Fruit fly (Drosophila melanogaster) whole organism, embryonic: ENCODE measurements around the gene CG3632.
A peak's percentile ranks its signal among the peaks of the same experiment; 100 is the strongest.

ENCODE experiments used
- BtbVII ChIP-seq: fragments of 200-800 bp; sonication (Bioruptor generic); optimal IDR thresholded peaks from 3 replicates; lab custom pipeline; 2017; ENCODE audit warnings: missing biosample characterization, mild to moderate bottlenecking, missing genetic modification characterization
- C15 ChIP-seq: fragments of 200-800 bp; sonication (Bioruptor generic); IDR thresholded peaks from 3 replicates; pipeline ENCODE4 v1.3.6; 2022; ENCODE audit warnings: missing biosample characterization, missing genetic modification characterization
- CG10209 ChIP-seq: fragments of 200-800 bp; sonication (Bioruptor generic); optimal IDR thresholded peaks from 3 replicates; lab custom pipeline; 2017; ENCODE audit warnings: missing biosample characterization, mild to moderate bottlenecking, missing genetic modification characterization, missing genetic modification reagents
- CG1024 ChIP-seq: fragments of 200-800 bp; sonication (Bioruptor generic); IDR thresholded peaks from 2 replicates; pipeline ENCODE4 v1.3.6; 2022; ENCODE audit warnings: missing biosample characterization, missing genetic modification characterization
- CG10321 ChIP-seq: fragments of 200-800 bp; sonication (Bioruptor generic); IDR thresholded peaks from 2 replicates; pipeline ENCODE4 v1.3.6; 2022; ENCODE audit warnings: missing biosample characterization, missing genetic modification characterization
- CG11456 ChIP-seq: fragments of 200-800 bp; sonication (Bioruptor generic); IDR thresholded peaks from 3 replicates; pipeline ENCODE4 v1.3.6; 2022; ENCODE audit warnings: missing biosample characterization, missing genetic modification characterization
- CG11696 ChIP-seq: fragments of 200-800 bp; sonication (Bioruptor generic); IDR thresholded peaks from 2 replicates; pipeline ENCODE4 v1.3.6; 2022; ENCODE audit warnings: missing biosample characterization, missing genetic modification characterization
- CG12104 ChIP-seq: fragments of 200-800 bp; sonication (Bioruptor generic); optimal IDR thresholded peaks from 3 replicates; lab custom pipeline; 2016; ENCODE audit warnings: missing biosample characterization, missing genetic modification characterization
- CG12391 ChIP-seq: fragments of 200-800 bp; sonication (Bioruptor generic); optimal IDR thresholded peaks from 3 replicates; lab custom pipeline; 2018; ENCODE audit warnings: missing biosample characterization, mild to moderate bottlenecking, missing genetic modification characterization, moderate library complexity
- CG13123 ChIP-seq: fragments of 200-800 bp; sonication (Bioruptor generic); optimal IDR thresholded peaks from 2 replicates; lab custom pipeline; 2016; ENCODE audit warnings: missing biosample characterization, missing genetic modification characterization
- CG14667 ChIP-seq: fragments of 200-800 bp; sonication (Bioruptor generic); IDR thresholded peaks from 2 replicates; pipeline ENCODE4 v1.3.6; 2022; ENCODE audit warnings: missing biosample characterization, missing genetic modification characterization
- CG14860 ChIP-seq: fragments of 200-800 bp; sonication (Bioruptor generic); IDR thresholded peaks from 3 replicates; pipeline ENCODE4 v1.3.6; 2022; ENCODE audit warnings: missing biosample characterization, missing genetic modification characterization; ENCODE audit not compliant: partially characterized antibody
- CG17612 ChIP-seq: fragments of 200-800 bp; sonication (Bioruptor generic); IDR thresholded peaks from 2 replicates; pipeline ENCODE4 v1.3.6; 2022; ENCODE audit warnings: missing biosample characterization, missing genetic modification characterization
- CG18262 ChIP-seq: fragments of 200-800 bp; optimal IDR thresholded peaks from 3 replicates; lab custom pipeline; 2019; ENCODE audit warnings: missing biosample characterization, mild to moderate bottlenecking, missing genetic modification characterization, moderate library complexity
- CG30403 ChIP-seq: fragments of 200-800 bp; sonication (Bioruptor generic); optimal IDR thresholded peaks from 3 replicates; lab custom pipeline; 2016; ENCODE audit warnings: missing biosample characterization, missing genetic modification characterization
- CG6813 ChIP-seq: fragments of 200-800 bp; sonication (Bioruptor generic); optimal IDR thresholded peaks from 2 replicates; lab custom pipeline; 2017; ENCODE audit warnings: missing biosample characterization, missing genetic modification characterization, mild to moderate bottlenecking, moderate library complexity, missing genetic modification reagents
- CG7786 ChIP-seq: fragments of 200-800 bp; sonication (Bioruptor generic); optimal IDR thresholded peaks from 2 replicates; lab custom pipeline; 2016; ENCODE audit warnings: missing biosample characterization, missing genetic modification characterization
- CHES-1-like ChIP-seq: fragments of 200-800 bp; sonication (Bioruptor generic); optimal IDR thresholded peaks from 2 replicates; lab custom pipeline; 2016; ENCODE audit warnings: missing biosample characterization, missing genetic modification characterization
- Dek ChIP-seq: fragments of 200-800 bp; sonication (Bioruptor generic); optimal IDR thresholded peaks from 3 replicates; lab custom pipeline; 2019; ENCODE audit warnings: missing biosample characterization, mild to moderate bottlenecking, missing genetic modification characterization, moderate library complexity
- Dll ChIP-seq: fragments of 200-800 bp; sonication (Bioruptor generic); IDR thresholded peaks from 4 replicates; pipeline ENCODE4 v1.3.6; 2022; ENCODE audit warnings: missing biosample characterization, missing genetic modification characterization; ENCODE audit not compliant: partially characterized antibody
- E2f1 ChIP-seq: fragments of 200-800 bp; sonication (Bioruptor generic); IDR thresholded peaks from 2 replicates; pipeline ENCODE4 v1.3.6; 2022; ENCODE audit warnings: missing biosample characterization, missing genetic modification characterization
- E2f2 ChIP-seq: fragments of 200-800 bp; sonication (Bioruptor generic); IDR thresholded peaks from 2 replicates; pipeline ENCODE4 v1.3.6; 2022; ENCODE audit warnings: missing biosample characterization, missing genetic modification characterization
- Fer3 ChIP-seq: fragments of 200-800 bp; sonication (Bioruptor generic); optimal IDR thresholded peaks from 2 replicates; lab custom pipeline; 2018; ENCODE audit warnings: missing biosample characterization, mild to moderate bottlenecking, missing genetic modification characterization, moderate library complexity
- Max ChIP-seq: fragments of 200-800 bp; sonication (Bioruptor generic); optimal IDR thresholded peaks from 2 replicates; lab custom pipeline; 2016; ENCODE audit warnings: missing biosample characterization, mild to moderate bottlenecking, missing genetic modification characterization
- Mrtf ChIP-seq: fragments of 200-800 bp; sonication (Bioruptor generic); IDR thresholded peaks from 3 replicates; pipeline ENCODE4 v1.3.6; 2022; ENCODE audit warnings: missing biosample characterization, missing genetic modification characterization
- Oaz ChIP-seq: fragments of 200-800 bp; sonication (Bioruptor generic); IDR thresholded peaks from 2 replicates; pipeline ENCODE4 v1.3.6; 2022; ENCODE audit warnings: missing biosample characterization, missing genetic modification characterization
- Ravus ChIP-seq: fragments of 200-800 bp; sonication (Bioruptor generic); IDR thresholded peaks from 2 replicates; pipeline ENCODE4 v1.3.6; 2022; ENCODE audit warnings: missing biosample characterization, missing genetic modification characterization
- Taf1 ChIP-seq: fragments of 200-800 bp; sonication (Bioruptor generic); IDR thresholded peaks from 2 replicates; pipeline ENCODE4 v1.3.6; 2022; ENCODE audit warnings: missing biosample characterization, missing genetic modification characterization
- abd-A ChIP-seq: fragments of 200-800 bp; sonication (Bioruptor generic); optimal IDR thresholded peaks from 3 replicates; lab custom pipeline; 2019; ENCODE audit warnings: missing biosample characterization, mild to moderate bottlenecking, missing genetic modification characterization, moderate library complexity
- az2 ChIP-seq: fragments of 200-800 bp; sonication (Bioruptor generic); optimal IDR thresholded peaks from 3 replicates; lab custom pipeline; 2016; ENCODE audit warnings: missing biosample characterization, missing genetic modification characterization
- bsh ChIP-seq, 2 experiments: fragments of 200-800 bp; sonication (Bioruptor generic); optimal IDR thresholded peaks; 2 replicates each; lab custom pipeline; 2017 to 2018; ENCODE audit warnings: mild to moderate bottlenecking in 2 of 2, missing biosample characterization in 2 of 2, missing genetic modification characterization in 2 of 2, moderate library complexity in 1 of 2
- croc ChIP-seq: fragments of 200-800 bp; sonication (Bioruptor generic); conservative IDR thresholded peaks from 3 replicates; pipeline ENCODE4 v1.3.6; 2022; ENCODE audit warnings: missing biosample characterization, missing genetic modification characterization
- dati ChIP-seq: fragments of 200-800 bp; sonication (Bioruptor generic); IDR thresholded peaks from 2 replicates; pipeline ENCODE4 v1.3.6; 2022; ENCODE audit warnings: missing biosample characterization, missing genetic modification characterization
- disco-r ChIP-seq: fragments of 200-800 bp; sonication (Bioruptor generic); optimal IDR thresholded peaks from 2 replicates; lab custom pipeline; 2016; ENCODE audit warnings: missing biosample characterization, missing genetic modification characterization
- eyg ChIP-seq: fragments of 200-800 bp; sonication (Bioruptor generic); optimal IDR thresholded peaks from 3 replicates; lab custom pipeline; 2016; ENCODE audit warnings: missing biosample characterization, missing genetic modification characterization
- gcm ChIP-seq: fragments of 200-800 bp; sonication (Bioruptor generic); optimal IDR thresholded peaks from 2 replicates; lab custom pipeline; 2019; ENCODE audit warnings: missing biosample characterization, mild to moderate bottlenecking, missing genetic modification characterization, moderate library complexity
- gsb-n ChIP-seq: fragments of 200-800 bp; sonication (Bioruptor generic); optimal IDR thresholded peaks from 3 replicates; lab custom pipeline; 2018; ENCODE audit warnings: missing biosample characterization, mild to moderate bottlenecking, missing genetic modification characterization
- gt ChIP-seq: fragments of 200-800 bp; sonication (Bioruptor generic); IDR thresholded peaks from 2 replicates; pipeline ENCODE4 v1.3.6; 2022; ENCODE audit warnings: missing biosample characterization, missing genetic modification characterization
- hkb ChIP-seq, 2 experiments: fragments of 200-800 bp in 1 of 2; fragments of >200 bp in 1 of 2; sonication (Bioruptor generic) in 1 of 2; IDR thresholded peaks in 1 of 2; optimal IDR thresholded peaks in 1 of 2; 2 replicates each; pipeline versions ENCODE4 v1.3.6 to Lab custom; 2017 to 2022; ENCODE audit warnings: missing biosample characterization in 1 of 2, missing genetic modification characterization in 1 of 2
- ind ChIP-seq: fragments of 200-800 bp; sonication (Bioruptor generic); optimal IDR thresholded peaks from 3 replicates; lab custom pipeline; 2016; ENCODE audit warnings: missing biosample characterization, missing genetic modification characterization
- jigr1 ChIP-seq: fragments of 200-800 bp; sonication (Bioruptor generic); IDR thresholded peaks from 3 replicates; pipeline ENCODE4 v1.3.6; 2022; ENCODE audit warnings: missing biosample characterization, missing genetic modification characterization
- jumu ChIP-seq: fragments of 200-800 bp; sonication (Bioruptor generic); optimal IDR thresholded peaks from 3 replicates; lab custom pipeline; 2016; ENCODE audit warnings: missing biosample characterization, missing genetic modification characterization
- mirr ChIP-seq: fragments of 200-800 bp; sonication (Bioruptor generic); optimal IDR thresholded peaks from 3 replicates; lab custom pipeline; 2018; ENCODE audit warnings: missing biosample characterization, mild to moderate bottlenecking, missing genetic modification characterization
- nerfin-2 ChIP-seq: fragments of 200-800 bp; sonication (Bioruptor generic); IDR thresholded peaks from 2 replicates; pipeline ENCODE4 v1.3.6; 2022; ENCODE audit warnings: missing biosample characterization, missing genetic modification characterization; ENCODE audit not compliant: partially characterized antibody
- row ChIP-seq: fragments of 200-800 bp; sonication (Bioruptor generic); IDR thresholded peaks from 3 replicates; pipeline ENCODE4 v1.3.6; 2022; ENCODE audit warnings: missing biosample characterization, missing genetic modification characterization
- seq ChIP-seq: fragments of 200-800 bp; sonication (Bioruptor generic); IDR thresholded peaks from 2 replicates; pipeline ENCODE4 v1.3.6; 2022; ENCODE audit warnings: missing biosample characterization, missing genetic modification characterization
- shn ChIP-seq: fragments of 200-800 bp; sonication (Bioruptor generic); optimal IDR thresholded peaks from 3 replicates; lab custom pipeline; 2016; ENCODE audit warnings: missing biosample characterization, missing genetic modification characterization
- sr ChIP-seq: fragments of 200-800 bp; sonication (Bioruptor generic); IDR thresholded peaks from 3 replicates; pipeline ENCODE4 v1.3.6; 2022; ENCODE audit warnings: missing biosample characterization, missing genetic modification characterization
- tin ChIP-seq: fragments of 200-800 bp; sonication (Bioruptor generic); optimal IDR thresholded peaks from 3 replicates; lab custom pipeline; 2016; ENCODE audit warnings: missing biosample characterization, missing genetic modification characterization
- trem ChIP-seq: fragments of 200-800 bp; optimal IDR thresholded peaks from 3 replicates; lab custom pipeline; 2019; ENCODE audit warnings: missing biosample characterization, mild to moderate bottlenecking, missing genetic modification characterization, moderate library complexity
- tup ChIP-seq: fragments of 200-800 bp; sonication (Bioruptor generic); optimal IDR thresholded peaks from 2 replicates; lab custom pipeline; 2016; ENCODE audit warnings: missing biosample characterization, mild to moderate bottlenecking, missing genetic modification characterization, moderate library complexity

The CG3632 gene

DNA sequence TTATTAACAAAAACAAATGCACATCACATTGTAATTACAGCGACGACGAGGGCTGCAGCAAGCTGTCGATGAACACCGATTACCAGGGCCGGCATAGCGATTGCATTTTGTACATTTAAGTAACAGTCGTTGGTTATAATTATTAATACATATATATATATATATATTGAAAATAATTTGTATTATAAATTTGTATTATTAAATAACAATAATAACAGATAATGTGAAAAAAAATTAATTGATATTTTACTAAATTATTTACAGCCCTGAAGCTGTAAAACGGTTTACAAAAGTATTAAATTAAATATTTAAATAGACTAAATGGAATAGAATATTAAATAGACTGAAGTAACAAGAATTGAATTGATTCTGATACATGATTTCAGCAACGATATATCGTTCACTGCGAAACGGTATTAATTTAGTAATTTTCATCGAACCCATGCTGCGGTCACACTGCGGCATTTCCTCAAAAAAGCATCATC, 20.6 kb upstream of the CG3632 start, which contains the start of the genes kat80 and Prosalpha4 (continued):
- TF ChIP-seq abd-A (tag; lab: Kevin White, UChicago) (no peak), CG7786 (GFP tag; lab: Kevin White, UChicago) (no peak), mirr (GFP tag; lab: Kevin White, UChicago) (no peak), CG17612 (no peak), Taf1 (GFP tag; lab: Robert Waterston, UW) (no peak), bsh (GFP tag; optimal IDR thresholded peaks at IDR 0.05; lab: Kevin White, UChicago) (peak in 1 of 2 experiments; percentile 28), Oaz (GFP tag; lab: Robert Waterston, UW) (no peak), E2f1 (GFP tag; lab: Robert Waterston, UW) (no peak), Dek (tag; lab: Kevin White, UChicago) (peak; percentile 49), CG18262 (tag; lab: Kevin White, UChicago) (peak; percentile 48), CHES-1-like (GFP tag; lab: Kevin White, UChicago) (no peak), sr (GFP tag; lab: Robert Waterston, UW) (no peak), C15 (no peak), Max (no peak), disco-r (GFP tag; lab: Kevin White, UChicago) (no peak), eyg (GFP tag; lab: Kevin White, UChicago) (no peak), CG10209 (GFP tag; lab: Kevin White, UChicago) (peak; percentile 5), CG11456 (GFP tag; lab: Robert Waterston, UW) (no peak), dati (no peak), row (GFP tag; lab: Robert Waterston, UW) (peak; percentile 77), CG14860 (GFP tag; lab: Robert Waterston, UW) (0 out of 3 replicates have a peak, but pooled peaks have one; percentile 40), tup (GFP tag; lab: Kevin White, UChicago) (no peak), jigr1 (GFP tag; lab: Robert Waterston, UW) (no peak), Fer3 (tag; lab: Kevin White, UChicago) (peak; percentile 18), seq (GFP tag; lab: Robert Waterston, UW) (no peak), gcm (GFP tag; lab: Kevin White, UChicago) (no peak), gt (GFP tag; lab: Robert Waterston, UW) (no peak), CG30403 (GFP tag; lab: Kevin White, UChicago) (peak; percentile 10), gsb-n (tag; lab: Kevin White, UChicago) (no peak), ind (GFP tag; lab: Kevin White, UChicago) (peak; percentile 41), CG13123 (GFP tag; lab: Kevin White, UChicago) (no peak), Dll (GFP tag; lab: Robert Waterston, UW) (peak; percentile 65), CG12391 (peak; percentile 65), Mrtf (GFP tag; lab: Robert Waterston, UW) (no peak), CG10321 (GFP tag; lab: Robert Waterston, UW) (no peak), jumu (GFP tag; lab: Kevin White, UChicago) (no peak), CG1024 (GFP tag; lab: Robert Waterston, UW) (no peak), CG11696 (GFP tag; lab: Robert Waterston, UW) (no peak), shn (GFP tag; lab: Kevin White, UChicago) (no peak), CG14667 (GFP tag; lab: Robert Waterston, UW) (0 out of 2 replicates have a peak, but pooled peaks have one; percentile 15), CG6813 (GFP tag; lab: Kevin White, UChicago) (no peak), az2 (GFP tag; lab: Kevin White, UChicago) (no peak), trem (peak; percentile 32), nerfin-2 (GFP tag; lab: Robert Waterston, UW) (no peak), croc (GFP tag; lab: Robert Waterston, UW) (no peak), E2f2 (GFP tag; lab: Robert Waterston, UW) (peak; percentile 18; the same call in 1 of the 2 replicates), hkb (optimal IDR thresholded peaks at IDR 0.05; lab: Kevin White, UChicago) (no peak), hkb (GFP tag; IDR thresholded peaks at IDR 0.05; lab: Robert Waterston, UW) (no peak), Ravus (no peak), tin (peak; percentile 22), BtbVII (GFP tag; lab: Kevin White, UChicago) (no peak), CG12104 (GFP tag; lab: Kevin White, UChicago) (no peak)
